Worm (Caenorhabditis elegans): ENCODE data around the gene ZK637.4.
A peak's percentile ranks its signal among the peaks of the same experiment; 100 is the strongest.

Gene ZK637.4

DNA sequence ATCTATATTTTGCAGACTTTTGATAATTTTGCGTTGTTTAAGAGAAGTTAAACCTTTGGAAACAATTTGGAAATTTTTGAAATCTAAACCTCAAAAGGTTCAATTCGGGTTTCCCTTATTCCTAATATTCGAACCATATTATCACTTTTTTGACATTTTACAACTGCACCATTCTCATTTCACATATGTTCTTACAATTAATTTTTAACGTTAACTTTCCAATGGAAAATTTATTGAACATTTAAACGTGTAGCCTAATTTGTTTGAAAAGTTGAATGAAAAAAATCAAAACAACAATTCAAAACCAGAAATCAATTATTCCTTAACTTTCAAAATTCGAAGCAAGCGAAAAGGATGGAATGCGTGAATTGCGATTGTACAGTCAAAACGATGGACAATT lies 30.4 kb downstream of the ZK637.4 start, which contains the start of gene ZK637.12:
Gene ZK637.12 (plus strand): TSS at position 301 of the 400 bp plus-strand sequence.
- TF ChIP-seq tab-1 (GFP tag; IDR thresholded peaks at IDR 0.05) (no peak), T22C8.4 (GFP tag; IDR thresholded peaks at IDR 0.05) (no peak), ref-1 (GFP tag; conservative IDR thresholded peaks at IDR 0.05) (no peak), flt-1 (GFP tag; IDR thresholded peaks at IDR 0.05) (no peak), ztf-29 (GFP tag; IDR thresholded peaks at IDR 0.05) (no peak), med-1 (GFP tag; optimal IDR thresholded peaks at IDR 0.05; ENCODE audit: insufficient read depth) (no peak), ztf-23 (GFP tag; IDR thresholded peaks at IDR 0.05) (no peak), cog-1 (tag; optimal IDR thresholded peaks at IDR 0.05) (no peak), klf-2 (GFP tag; conservative IDR thresholded peaks at IDR 0.05) (no peak)

DNA sequence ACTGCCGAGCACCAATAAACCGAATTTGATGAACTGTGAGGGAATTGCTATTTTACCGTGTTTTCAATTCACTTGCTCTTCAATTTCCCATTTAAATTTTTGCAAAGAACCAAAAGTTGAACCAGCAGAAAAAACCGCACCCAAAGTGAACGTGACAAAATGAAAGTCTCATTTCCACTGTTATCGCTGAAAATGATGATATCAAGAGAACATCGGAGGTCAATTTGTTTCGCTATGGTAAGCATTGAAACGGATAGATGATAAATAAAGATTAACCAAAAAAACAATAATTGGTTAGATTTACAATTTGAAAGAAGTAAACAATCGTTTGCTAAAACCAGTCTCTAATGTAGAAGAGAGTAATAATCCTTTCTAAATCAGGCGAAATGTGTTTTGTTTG lies 32.0 kb downstream of the ZK637.4 start:
- no peak for TF ChIP-seq med-1 (GFP tag; optimal IDR thresholded peaks at IDR 0.05; ENCODE audit: insufficient read depth)
- TF ChIP-seq T22C8.4 (GFP tag; IDR thresholded peaks at IDR 0.05) = no peak
- no peak for TF ChIP-seq ztf-29 (GFP tag; IDR thresholded peaks at IDR 0.05)
- no peak for TF ChIP-seq tab-1 (GFP tag; IDR thresholded peaks at IDR 0.05)
- no peak for TF ChIP-seq cog-1 (tag; optimal IDR thresholded peaks at IDR 0.05)

DNA sequence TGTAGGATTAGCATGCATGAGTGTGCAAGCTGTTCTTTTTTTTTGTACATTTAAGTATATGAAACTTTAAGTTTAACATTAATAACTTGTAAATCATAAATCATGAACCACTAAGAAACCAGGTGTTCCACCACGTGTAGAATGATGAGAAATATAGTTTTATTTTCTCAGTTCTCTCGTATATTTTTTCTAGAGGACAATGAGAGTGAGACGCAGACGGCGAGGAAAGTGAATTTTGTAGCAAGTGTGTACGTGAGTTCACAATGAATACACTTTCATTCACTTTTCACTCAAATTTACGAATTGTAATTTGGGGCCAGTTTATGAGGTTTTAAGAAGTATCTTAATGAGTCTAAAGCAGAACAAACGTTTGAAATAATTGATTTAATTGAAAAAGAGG lies 32.9 kb downstream of the ZK637.4 start:
- TF ChIP-seq ref-1 (GFP tag; conservative IDR thresholded peaks at IDR 0.05) (no peak), ztf-23 (GFP tag; IDR thresholded peaks at IDR 0.05) (no peak), tab-1 (GFP tag; IDR thresholded peaks at IDR 0.05) (no peak), flt-1 (GFP tag; IDR thresholded peaks at IDR 0.05) (no peak), ztf-29 (GFP tag; IDR thresholded peaks at IDR 0.05) (no peak), med-1 (GFP tag; optimal IDR thresholded peaks at IDR 0.05; ENCODE audit: insufficient read depth) (no peak), T22C8.4 (GFP tag; IDR thresholded peaks at IDR 0.05) (no peak), cog-1 (tag; optimal IDR thresholded peaks at IDR 0.05) (no peak), klf-2 (GFP tag; conservative IDR thresholded peaks at IDR 0.05) (no peak)

- TF ChIP-seq tab-1 (GFP tag; IDR thresholded peaks at IDR 0.05) = no peak
These were observed 36.2 kb downstream of the ZK637.4 start, which contains the start of gene arrd-15 for ce11 chrIII:8929723-8930122. arrd-15 (plus strand) TSS chrIII:8930023.

DNA sequence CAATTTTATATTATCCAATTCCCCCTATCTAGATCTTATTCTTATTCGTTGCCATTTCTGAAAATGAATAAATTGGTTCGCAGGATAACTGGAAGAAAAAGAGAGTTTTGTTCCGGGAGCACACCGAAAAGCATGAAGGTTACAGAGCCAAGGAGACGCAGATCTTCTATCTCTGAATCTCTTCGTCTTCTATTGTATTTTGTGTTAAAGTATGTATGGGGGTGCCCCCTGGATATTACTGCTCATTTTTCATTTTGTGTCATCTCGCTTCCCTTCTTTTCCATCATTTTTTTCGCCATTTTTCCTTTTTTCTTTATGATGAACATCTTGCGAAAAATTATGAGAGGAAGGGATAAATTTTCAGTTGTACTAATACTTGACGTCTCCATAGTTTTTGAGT lies 40.1 kb downstream of the ZK637.4 start:
- TF ChIP-seq med-1 (GFP tag; optimal IDR thresholded peaks at IDR 0.05; ENCODE audit: insufficient read depth) (no peak), ref-1 (GFP tag; conservative IDR thresholded peaks at IDR 0.05) (no peak), tab-1 (GFP tag; IDR thresholded peaks at IDR 0.05) (no peak), klf-2 (GFP tag; conservative IDR thresholded peaks at IDR 0.05) (no peak), cog-1 (tag; optimal IDR thresholded peaks at IDR 0.05) (no peak), T22C8.4 (GFP tag; IDR thresholded peaks at IDR 0.05) (no peak), ztf-23 (GFP tag; IDR thresholded peaks at IDR 0.05) (no peak), ztf-29 (GFP tag; IDR thresholded peaks at IDR 0.05) (no peak), flt-1 (GFP tag; IDR thresholded peaks at IDR 0.05) (no peak)

ce11 chrIII:8934378-8934777 lies 40.8 kb downstream of the ZK637.4 start:
- TF ChIP-seq klf-2 (GFP tag; conservative IDR thresholded peaks at IDR 0.05) (no peak), cog-1 (tag; optimal IDR thresholded peaks at IDR 0.05) (no peak), tab-1 (GFP tag; IDR thresholded peaks at IDR 0.05) (no peak), flt-1 (GFP tag; IDR thresholded peaks at IDR 0.05) (no peak), ref-1 (GFP tag; conservative IDR thresholded peaks at IDR 0.05) (no peak), T22C8.4 (GFP tag; IDR thresholded peaks at IDR 0.05) (no peak), ztf-23 (GFP tag; IDR thresholded peaks at IDR 0.05) (no peak), med-1 (GFP tag; optimal IDR thresholded peaks at IDR 0.05; ENCODE audit: insufficient read depth) (no peak), ztf-29 (GFP tag; IDR thresholded peaks at IDR 0.05) (no peak)

DNA sequence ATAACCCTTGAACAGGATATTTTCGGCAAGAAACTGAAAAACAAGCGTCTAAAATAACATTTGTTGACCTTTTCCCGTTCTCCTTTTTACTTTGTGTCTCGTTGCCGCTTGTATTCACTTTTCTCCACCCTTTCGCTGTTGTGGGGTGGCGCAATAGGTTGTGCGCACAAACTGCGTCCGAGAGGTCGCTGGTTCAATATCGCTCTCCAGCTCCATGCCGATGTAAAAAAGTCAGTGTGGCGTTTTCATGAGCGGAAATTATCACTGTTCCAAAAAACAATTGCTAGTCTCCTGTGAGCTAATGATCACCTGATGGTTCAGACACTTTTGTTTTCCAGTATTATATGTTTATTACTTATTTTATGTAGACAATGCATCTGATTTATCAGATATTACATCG lies 44.0 kb downstream of the ZK637.4 start:
- TF ChIP-seq med-1 (GFP tag; optimal IDR thresholded peaks at IDR 0.05; ENCODE audit: insufficient read depth) (peak; percentile 54), ref-1 (GFP tag; conservative IDR thresholded peaks at IDR 0.05) (peak; percentile 89), flt-1 (GFP tag; IDR thresholded peaks at IDR 0.05) (peak; percentile 96), ztf-29 (GFP tag; IDR thresholded peaks at IDR 0.05) (peak; percentile 94), tab-1 (GFP tag; IDR thresholded peaks at IDR 0.05) (peak; percentile 93), T22C8.4 (GFP tag; IDR thresholded peaks at IDR 0.05) (peak; percentile 87), ztf-23 (GFP tag; IDR thresholded peaks at IDR 0.05) (peak; percentile 95), klf-2 (GFP tag; conservative IDR thresholded peaks at IDR 0.05) (peak; percentile 92), cog-1 (tag; optimal IDR thresholded peaks at IDR 0.05) (peak; percentile 91)

Data from whole organism, midembryonic.